Fruit fly (Drosophila melanogaster) whole organism, prepupa: ENCODE data around the gene Ccn.

ENCODE experiments used
- Blimp-1 ChIP-seq: fragments of 200-800 bp; sonication (Bioruptor generic); optimal IDR thresholded peaks from 3 replicates; lab custom pipeline; 2017; ENCODE audit warnings: missing biosample characterization, missing genetic modification characterization, mild to moderate bottlenecking, moderate library complexity, missing genetic modification reagents
- CG11294 ChIP-seq: fragments of 200-800 bp; sonication (Bioruptor generic); IDR thresholded peaks from 2 replicates; pipeline ENCODE4 v1.3.6; 2022; ENCODE audit warnings: missing biosample characterization, missing genetic modification characterization
- CG11902 ChIP-seq: fragments of 200-800 bp; sonication (Bioruptor generic); optimal IDR thresholded peaks from 3 replicates; lab custom pipeline; 2016; ENCODE audit warnings: missing biosample characterization, missing genetic modification characterization
- CG34406 ChIP-seq: fragments of 200-800 bp; sonication (Bioruptor generic); optimal IDR thresholded peaks from 3 replicates; lab custom pipeline; 2016; ENCODE audit warnings: missing biosample characterization, missing genetic modification characterization
- CG4318 ChIP-seq: fragments of 200-800 bp; sonication (Bioruptor generic); optimal IDR thresholded peaks from 3 replicates; lab custom pipeline; 2017; ENCODE audit warnings: missing biosample characterization, mild to moderate bottlenecking, missing genetic modification characterization
- Eip75B ChIP-seq: fragments of 200-800 bp; sonication (Bioruptor generic); optimal IDR thresholded peaks from 3 replicates; lab custom pipeline; 2016; ENCODE audit warnings: missing biosample characterization, missing genetic modification characterization
- Ets96B ChIP-seq: fragments of 200-800 bp; optimal IDR thresholded peaks from 2 replicates; lab custom pipeline; 2019; ENCODE audit warnings: missing biosample characterization, mild to moderate bottlenecking, missing genetic modification characterization, moderate library complexity
- Hr39 ChIP-seq: fragments of 200-800 bp; sonication (Bioruptor generic); optimal IDR thresholded peaks from 2 replicates; lab custom pipeline; 2016; ENCODE audit warnings: missing biosample characterization, missing genetic modification characterization
- eg ChIP-seq: fragments of 200-800 bp; sonication (Bioruptor generic); IDR thresholded peaks from 3 replicates; pipeline ENCODE4 v1.3.6; 2022; ENCODE audit warnings: missing biosample characterization, missing genetic modification characterization
- esn ChIP-seq: fragments of 200-800 bp; sonication (Bioruptor generic); optimal IDR thresholded peaks from 2 replicates; lab custom pipeline; 2016; ENCODE audit warnings: missing biosample characterization, mild to moderate bottlenecking, missing genetic modification characterization, moderate library complexity
- fkh ChIP-seq: fragments of 200-800 bp; sonication (Bioruptor generic); optimal IDR thresholded peaks from 3 replicates; lab custom pipeline; 2017; ENCODE audit warnings: missing biosample characterization, mild to moderate bottlenecking, missing genetic modification characterization, moderate library complexity
- ss ChIP-seq, 2 experiments: fragments of 200-800 bp; sonication (Bioruptor generic); optimal IDR thresholded peaks; 2 replicates in 1 of 2; 3 replicates in 1 of 2; lab custom pipeline; 2017 to 2018; ENCODE audit warnings: mild to moderate bottlenecking in 2 of 2, missing biosample characterization in 2 of 2, missing genetic modification characterization in 2 of 2, moderate library complexity in 1 of 2

The Ccn gene

dm6 chr3L:17797494-17797893, 107.7 kb downstream of the Ccn start, which contains the start of gene CG42816:
CG42816 (minus strand) TSS chr3L:17797594.
- TF ChIP-seq eg (GFP tag; lab: Robert Waterston, UW) (no peak), CG34406 (no peak), CG11294 (GFP tag; lab: Robert Waterston, UW) (no peak), CG11902 (GFP tag; lab: Kevin White, UChicago) (no peak), Eip75B (GFP tag; lab: Kevin White, UChicago) (no peak), esn (GFP tag; lab: Kevin White, UChicago) (no peak), fkh (GFP tag; lab: Kevin White, UChicago) (no peak), CG4318 (GFP tag; lab: Kevin White, UChicago) (no peak), Ets96B (tag; lab: Kevin White, UChicago) (no peak), Hr39 (GFP tag; lab: Kevin White, UChicago) (no peak), ss (GFP tag; optimal IDR thresholded peaks at IDR 0.05; lab: Kevin White, UChicago) (no peak), Blimp-1 (GFP tag; lab: Kevin White, UChicago) (no peak)
